Fruit fly (Drosophila melanogaster): Measurements from ENCODE around the gene CG33725.

The CG33725 gene

dm6 chr3L:12456916-12457662, 25.3 kb upstream of the CG33725 start (continued):
- TF ChIP-seq Six4 (GFP tag; optimal IDR thresholded peaks at IDR 0.05) (peak; percentile 88), CG32532 (GFP tag; IDR thresholded peaks at IDR 0.05) (peak; percentile 20; the same call in 1 of the 2 replicates), cas (GFP tag; IDR thresholded peaks at IDR 0.05) (no peak), CG17568 (GFP tag; optimal IDR thresholded peaks at IDR 0.05) (peak; percentile 51), sisA (GFP tag; IDR thresholded peaks at IDR 0.05) (peak; percentile 69), CG10979 (tag; optimal IDR thresholded peaks at IDR 0.05) (peak; percentile 97), CG10366 (GFP tag; IDR thresholded peaks at IDR 0.05) (no peak), z (GFP tag; IDR thresholded peaks at IDR 0.05) (peak; percentile 62; the same call in 1 of the 3 replicates), croc (GFP tag; conservative IDR thresholded peaks at IDR 0.05) (peak; percentile 73), Hand (GFP tag; optimal IDR thresholded peaks at IDR 0.05) (no peak), Dll (GFP tag; IDR thresholded peaks at IDR 0.05; ENCODE audit: partially characterized antibody) (no peak), ato (GFP tag; IDR thresholded peaks at IDR 0.05; ENCODE audit: partially characterized antibody) (no peak), CG2875 (GFP tag; optimal IDR thresholded peaks at IDR 0.05) (peak; percentile 70), Dbx (GFP tag; IDR thresholded peaks at IDR 0.05) (no peak), CG10274 (GFP tag; optimal IDR thresholded peaks at IDR 0.05) (peak; percentile 25), CG8089 (GFP tag; optimal IDR thresholded peaks at IDR 0.05) (no peak), Dref (GFP tag; IDR thresholded peaks at IDR 0.05) (no peak), Adf1 (GFP tag; IDR thresholded peaks at IDR 0.05) (no peak), ase (GFP tag; IDR thresholded peaks at IDR 0.05) (peak; percentile 24; the same call in 1 of the 3 replicates), abd-A (tag; optimal IDR thresholded peaks at IDR 0.05) (no peak), CG18764 (GFP tag; optimal IDR thresholded peaks at IDR 0.05) (peak; percentile 70), gsb-n (tag; optimal IDR thresholded peaks at IDR 0.05) (peak; percentile 92), CG33213 (GFP tag; optimal IDR thresholded peaks at IDR 0.05) (no peak), CG11456 (GFP tag; IDR thresholded peaks at IDR 0.05) (no peak), CG12104 (GFP tag; optimal IDR thresholded peaks at IDR 0.05) (peak; percentile 72), CG7928 (GFP tag; optimal IDR thresholded peaks at IDR 0.05) (no peak), D (optimal IDR thresholded peaks at IDR 0.05) (no peak), D (GFP tag; optimal IDR thresholded peaks at IDR 0.05) (peak; percentile 88), Xbp1 (GFP tag; optimal IDR thresholded peaks at IDR 0.05) (peak; percentile 79), Atf6 (GFP tag; IDR thresholded peaks at IDR 0.05) (peak; percentile 42; the same call in 1 of the 2 replicates), CG18599 (GFP tag; optimal IDR thresholded peaks at IDR 0.05) (peak; percentile 46), Med (GFP tag) (peak; percentile 24), ab (GFP tag; optimal IDR thresholded peaks at IDR 0.05) (no peak), CG10267 (tag; optimal IDR thresholded peaks at IDR 0.05) (peak; percentile 91), CG6272 (GFP tag; IDR thresholded peaks at IDR 0.05) (no peak), gce (GFP tag; IDR thresholded peaks at IDR 0.05) (no peak), CG16813 (GFP tag; IDR thresholded peaks at IDR 0.05; ENCODE audit: partially characterized antibody) (no peak), ems (GFP tag; optimal IDR thresholded peaks at IDR 0.05) (no peak), CG34376 (GFP tag; optimal IDR thresholded peaks at IDR 0.05) (no peak), Rfx (GFP tag; IDR thresholded peaks at IDR 0.05) (no peak), CG4617 (GFP tag; optimal IDR thresholded peaks at IDR 0.05; ENCODE audit: borderline replicate concordance) (peak; percentile 33), h (optimal IDR thresholded peaks at IDR 0.05) (no peak), CG17829 (tag; optimal IDR thresholded peaks at IDR 0.05) (peak; percentile 92), onecut (GFP tag; IDR thresholded peaks at IDR 0.05) (peak; percentile 36; the same call in 1 of the 2 replicates), slbo (GFP tag; IDR thresholded peaks at IDR 0.05) (peak; percentile 44; the same call in 1 of the 2 replicates), HLHmδ (GFP tag; optimal IDR thresholded peaks at IDR 0.05) (no peak), CG12744 (GFP tag; optimal IDR thresholded peaks at IDR 0.05) (no peak), run (tag; optimal IDR thresholded peaks at IDR 0.05) (peak; percentile 64), sima (GFP tag; optimal IDR thresholded peaks at IDR 0.05) (no peak), Chrac-16 (GFP tag; optimal IDR thresholded peaks at IDR 0.05) (peak; percentile 82)
